Fruit fly (Drosophila melanogaster): ENCODE results near the gene CG14218.
A peak's percentile ranks its signal among the peaks of the same experiment; 100 is the strongest.

CG14218 gene

DNA sequence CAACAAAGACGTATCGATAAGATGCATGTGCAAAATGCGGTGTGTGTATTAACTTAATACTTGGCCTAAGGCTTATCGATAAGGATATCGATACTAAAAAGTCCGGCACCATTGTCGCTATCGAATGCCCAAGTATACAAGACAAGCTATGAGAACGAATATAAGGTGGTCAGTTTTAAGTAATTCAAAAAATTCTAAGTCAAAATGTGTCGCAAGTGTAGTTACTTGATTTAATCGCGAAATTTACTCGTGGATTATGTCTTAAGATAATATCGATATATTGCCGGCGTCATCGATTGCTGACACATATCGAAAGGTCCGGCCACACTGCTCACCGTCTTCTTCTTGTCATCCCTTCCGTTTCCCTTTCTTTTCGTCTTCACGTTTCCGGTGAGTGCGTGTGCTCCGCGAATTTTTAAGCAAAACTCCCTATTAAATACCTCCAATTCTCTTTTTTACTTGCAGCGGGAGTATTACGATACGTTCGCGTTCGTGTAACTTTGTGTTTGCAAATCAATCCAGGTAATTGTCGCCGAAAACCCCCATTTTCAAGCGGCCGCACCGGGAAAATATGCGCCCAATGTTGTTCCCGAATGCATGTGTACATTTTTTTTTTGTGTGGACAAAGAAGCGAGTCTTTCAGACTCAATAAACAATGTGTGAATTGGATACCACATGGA is 16.0 kb upstream of the CG14218 start, which contains the start of gene RpS10b (continued):
- TF ChIP-seq Blimp-1 (GFP tag; optimal IDR thresholded peaks at IDR 0.05) (peak; percentile 57), Myb (GFP tag; optimal IDR thresholded peaks at IDR 0.05) (peak; percentile 83), Awh (GFP tag; IDR thresholded peaks at IDR 0.05) (peak; percentile 82), CG3163 (GFP tag; optimal IDR thresholded peaks at IDR 0.05) (peak; percentile 76), Ssrp (tag; optimal IDR thresholded peaks at IDR 0.05) (peak; percentile 55), Rx (GFP tag; IDR thresholded peaks at IDR 0.05) (peak; percentile 81), CG10366 (GFP tag; IDR thresholded peaks at IDR 0.05) (peak; percentile 71), tgo (GFP tag; IDR thresholded peaks at IDR 0.05) (peak; percentile 38; the same call in 2 of the 3 replicates), pzg (GFP tag; optimal IDR thresholded peaks at IDR 0.05) (peak; percentile 82), cato (GFP tag; optimal IDR thresholded peaks at IDR 0.05; ENCODE audit: borderline replicate concordance) (peak; percentile 81), CG8359 (GFP tag; optimal IDR thresholded peaks at IDR 0.05; ENCODE audit: borderline replicate concordance) (peak; percentile 85), CG34376 (GFP tag; optimal IDR thresholded peaks at IDR 0.05) (peak; percentile 99), ato (GFP tag; IDR thresholded peaks at IDR 0.05; ENCODE audit: partially characterized antibody) (peak; percentile 74; the same call in 1 of the 2 replicates), cwo (GFP tag; optimal IDR thresholded peaks at IDR 0.05) (peak; percentile 77), pan (optimal IDR thresholded peaks at IDR 0.05) (no peak), pan (GFP tag; optimal IDR thresholded peaks at IDR 0.05 in 1 of 2, IDR thresholded peaks at IDR 0.05 in 1 of 2) (peak in 1 of 2 experiments; percentile 87), CG18764 (GFP tag; optimal IDR thresholded peaks at IDR 0.05) (peak; percentile 83), eve (GFP tag; optimal IDR thresholded peaks at IDR 0.05) (peak in 1 of 2 experiments; percentile 96), CG18262 (tag; optimal IDR thresholded peaks at IDR 0.05) (peak; percentile 82), pho (GFP tag; optimal IDR thresholded peaks at IDR 0.05) (peak; percentile 85), Sox100B (GFP tag; optimal IDR thresholded peaks at IDR 0.05) (peak; percentile 95), Doc2 (GFP tag; IDR thresholded peaks at IDR 0.05) (no peak), CG12659 (GFP tag; optimal IDR thresholded peaks at IDR 0.05) (peak; percentile 96), sens (GFP tag) (peak; percentile 96), CG10543 (GFP tag; optimal IDR thresholded peaks at IDR 0.05) (peak; percentile 98), CG13624 (GFP tag; optimal IDR thresholded peaks at IDR 0.05) (peak; percentile 90), CG10959 (GFP tag; IDR thresholded peaks at IDR 0.05) (peak; percentile 64), Trl (optimal IDR thresholded peaks at IDR 0.05) (no peak), Trl (GFP tag; optimal IDR thresholded peaks at IDR 0.05) (peak; percentile 82), ken (GFP tag; IDR thresholded peaks at IDR 0.05) (peak; percentile 67), vfl (GFP tag; optimal IDR thresholded peaks at IDR 0.05) (no peak), amos (GFP tag; IDR thresholded peaks at IDR 0.05; ENCODE audit: partially characterized antibody) (peak; percentile 88), CG9437 (GFP tag; optimal IDR thresholded peaks at IDR 0.05) (peak; percentile 89), unc-4 (GFP tag; IDR thresholded peaks at IDR 0.05; ENCODE audit: partially characterized antibody) (peak; percentile 88), Lpt (GFP tag; optimal IDR thresholded peaks at IDR 0.05) (no peak), slbo (GFP tag; IDR thresholded peaks at IDR 0.05) (peak; percentile 75), pfk (GFP tag; optimal IDR thresholded peaks at IDR 0.05) (peak; percentile 81), CG42726 (GFP tag; IDR thresholded peaks at IDR 0.05; ENCODE audit: partially characterized antibody) (peak; percentile 77), B-H2 (GFP tag; optimal IDR thresholded peaks at IDR 0.05) (peak; percentile 88), CG9727 (GFP tag; optimal IDR thresholded peaks at IDR 0.05) (peak; percentile 97), CG9817 (tag; optimal IDR thresholded peaks at IDR 0.05) (peak; percentile 77), Adf1 (GFP tag; IDR thresholded peaks at IDR 0.05) (peak; percentile 32; the same call in 1 of the 2 replicates), fu2 (GFP tag; optimal IDR thresholded peaks at IDR 0.05) (peak; percentile 82), CG1024 (GFP tag; IDR thresholded peaks at IDR 0.05) (peak; percentile 70), sc (optimal IDR thresholded peaks at IDR 0.05) (no peak), sc (GFP tag; optimal IDR thresholded peaks at IDR 0.05) (peak; percentile 85), jumu (GFP tag; optimal IDR thresholded peaks at IDR 0.05) (peak; percentile 73), gsb (GFP tag; IDR thresholded peaks at IDR 0.05) (peak; percentile 56; the same call in 1 of the 2 replicates), eyg (GFP tag; optimal IDR thresholded peaks at IDR 0.05) (peak; percentile 93), CG17568 (GFP tag; optimal IDR thresholded peaks at IDR 0.05) (peak; percentile 94)

All from whole organism, embryonic.